Worm (Caenorhabditis elegans) whole organism, late embryonic: ENCODE results near the gene nhr-142.

Experiments
- F13H6.1 ChIP-seq: sonication (generic microtip); optimal IDR thresholded peaks from 2 replicates; lab custom pipeline; 2016; ENCODE audit warnings: missing genetic modification characterization, missing compliant biosample characterization
- K02D7.2 ChIP-seq: sonication (generic microtip); optimal IDR thresholded peaks from 2 replicates; lab custom pipeline; 2017; ENCODE audit warnings: mild to moderate bottlenecking, missing genetic modification characterization, missing compliant biosample characterization
- Y22D7AL.16 ChIP-seq: sonication (generic microtip); optimal IDR thresholded peaks from 2 replicates; lab custom pipeline; 2016; ENCODE audit warnings: missing genetic modification characterization, missing compliant biosample characterization
- ceh-19 ChIP-seq: fragments of 200-800 bp; sonication (Bioruptor generic); optimal IDR thresholded peaks from 2 replicates; lab custom pipeline; 2018; ENCODE audit warnings: mild to moderate bottlenecking, missing genetic modification characterization, missing compliant biosample characterization
- ceh-22 ChIP-seq: sonication (generic microtip); optimal IDR thresholded peaks from 2 replicates; lab custom pipeline; 2017; ENCODE audit warnings: missing biosample characterization, missing genetic modification characterization
- ceh-24 ChIP-seq: sonication (generic microtip); optimal IDR thresholded peaks from 2 replicates; lab custom pipeline; 2016; ENCODE audit warnings: mild to moderate bottlenecking, missing genetic modification characterization, missing compliant biosample characterization
- ceh-31 ChIP-seq: sonication (generic microtip); optimal IDR thresholded peaks from 2 replicates; lab custom pipeline; 2016; ENCODE audit warnings: missing genetic modification characterization, missing compliant biosample characterization
- ceh-6 ChIP-seq: fragments of 200-800 bp; sonication (Bioruptor generic); optimal IDR thresholded peaks from 2 replicates; lab custom pipeline; 2018; ENCODE audit warnings: mild to moderate bottlenecking, missing genetic modification characterization, missing compliant biosample characterization
- ceh-9 ChIP-seq: sonication (generic microtip); optimal IDR thresholded peaks from 2 replicates; lab custom pipeline; 2016; ENCODE audit warnings: mild to moderate bottlenecking, missing genetic modification characterization, inconsistent platforms, missing compliant biosample characterization
- dmd-4 ChIP-seq: sonication (generic microtip); optimal IDR thresholded peaks from 2 replicates; lab custom pipeline; 2016; ENCODE audit warnings: borderline replicate concordance, missing genetic modification characterization, missing compliant biosample characterization
- dve-1 ChIP-seq: sonication (generic microtip); optimal IDR thresholded peaks from 2 replicates; lab custom pipeline; 2017; ENCODE audit warnings: antibody characterized with exemption, mild to moderate bottlenecking, missing genetic modification characterization, missing compliant biosample characterization
- elt-4 ChIP-seq: sonication (generic microtip); optimal IDR thresholded peaks from 2 replicates; lab custom pipeline; 2016; ENCODE audit warnings: missing genetic modification characterization, missing compliant biosample characterization
- hlh-30 ChIP-seq: sonication (generic microtip); optimal IDR thresholded peaks from 2 replicates; lab custom pipeline; 2017; ENCODE audit warnings: antibody characterized with exemption, missing genetic modification characterization, missing compliant biosample characterization; ENCODE audit not compliant: insufficient read depth
- hlh-6 ChIP-seq: sonication (generic microtip); optimal IDR thresholded peaks from 2 replicates; lab custom pipeline; 2016; ENCODE audit warnings: missing genotype, missing genetic modification characterization, missing compliant biosample characterization
- nhr-232 ChIP-seq: sonication (generic microtip); optimal IDR thresholded peaks from 2 replicates; lab custom pipeline; 2016; ENCODE audit warnings: missing genetic modification characterization, missing compliant biosample characterization
- npax-4 ChIP-seq: sonication (generic microtip); optimal IDR thresholded peaks from 2 replicates; lab custom pipeline; 2016; ENCODE audit warnings: missing genetic modification characterization, missing compliant biosample characterization
- pha-2 ChIP-seq: sonication (generic microtip); optimal IDR thresholded peaks from 2 replicates; lab custom pipeline; 2017; ENCODE audit warnings: mild to moderate bottlenecking, missing genetic modification characterization, missing compliant biosample characterization
- pros-1 ChIP-seq: fragments of 150-350 bp; optimal IDR thresholded peaks from 2 replicates; lab custom pipeline; 2014; ENCODE audit warnings: missing biosample characterization, missing genetic modification reagents, missing genetic modification characterization
- rnt-1 ChIP-seq: sonication (generic microtip); optimal IDR thresholded peaks from 2 replicates; lab custom pipeline; 2016; ENCODE audit warnings: missing genetic modification characterization, missing compliant biosample characterization
- sox-2 ChIP-seq: fragments of 200-800 bp; sonication (Bioruptor generic); IDR thresholded peaks from 2 replicates; pipeline ENCODE4 v1.3.6; 2022; ENCODE audit warnings: missing genetic modification reagents, missing genetic modification characterization, missing compliant biosample characterization
- tbx-7 ChIP-seq: sonication (generic microtip); optimal IDR thresholded peaks from 2 replicates; lab custom pipeline; 2016; ENCODE audit warnings: missing genotype, missing genetic modification characterization, missing compliant biosample characterization
- unc-3 ChIP-seq, 2 experiments: fragments of 200-800 bp in 1 of 2; sonication (Bioruptor generic) in 1 of 2; sonication (generic microtip) in 1 of 2; conservative IDR thresholded peaks in 1 of 2; optimal IDR thresholded peaks in 1 of 2; 2 replicates each; pipeline versions ENCODE4 v1.3.6 to Lab custom; 2016 to 2022; ENCODE audit warnings: missing compliant biosample characterization in 2 of 2, missing genetic modification characterization in 2 of 2, missing genetic modification reagents in 1 of 2
- unc-55 ChIP-seq: sonication (generic microtip); optimal IDR thresholded peaks from 2 replicates; lab custom pipeline; 2017; ENCODE audit warnings: missing biosample characterization, missing genetic modification reagents, missing genetic modification characterization
- unc-86 ChIP-seq: sonication (generic microtip); optimal IDR thresholded peaks from 2 replicates; lab custom pipeline; 2016; ENCODE audit warnings: missing genetic modification characterization, missing compliant biosample characterization

nhr-142 gene

DNA sequence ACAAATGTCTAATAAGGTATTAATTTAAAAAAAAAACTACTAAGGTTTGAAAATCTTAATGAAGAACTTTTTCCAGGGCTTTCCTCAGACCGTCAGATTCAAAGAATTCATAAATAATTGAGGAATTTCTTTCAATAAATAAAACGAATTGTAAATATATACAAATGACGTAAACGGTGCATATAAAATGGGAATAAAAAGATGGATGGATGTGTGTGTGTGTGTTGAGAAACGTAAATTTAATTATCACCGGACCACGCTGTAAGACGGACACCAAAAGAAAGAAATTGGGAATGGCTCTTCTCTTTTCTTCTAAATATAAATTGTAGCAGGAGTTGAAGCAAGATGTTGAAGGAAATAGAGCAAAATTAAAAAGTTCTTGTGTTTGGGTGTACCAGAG is 44.1 kb downstream of the nhr-142 start:
- TF ChIP-seq ceh-9 (tag; lab: Kevin White, UChicago): no peak

DNA sequence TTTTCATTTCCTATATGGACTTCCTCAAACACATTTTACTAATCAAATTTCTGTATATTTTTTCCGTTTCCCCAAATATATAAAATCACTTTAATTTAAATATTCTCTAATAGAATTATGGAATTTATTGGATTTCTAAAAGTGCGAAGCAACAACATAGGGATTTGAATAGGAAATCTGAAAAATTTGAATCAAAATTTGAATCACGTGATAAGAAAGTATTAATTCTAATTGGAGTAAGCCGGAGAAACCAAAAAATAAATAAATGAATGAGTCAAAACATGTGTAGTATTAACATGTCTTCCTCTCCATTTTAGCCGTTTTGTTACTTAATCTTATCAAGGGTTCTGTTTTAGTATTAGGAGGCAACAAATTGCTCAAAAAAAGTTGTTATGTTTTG is 49.1 kb downstream of the nhr-142 start:
- TF ChIP-seq sox-2 (GFP tag; lab: Robert Waterston, UW) (no peak), elt-4 (tag; lab: Kevin White, UChicago) (no peak), ceh-22 (no peak), ceh-24 (no peak), unc-3 (GFP tag; conservative IDR thresholded peaks at IDR 0.05; lab: Robert Waterston, UW) (no peak), unc-3 (tag; optimal IDR thresholded peaks at IDR 0.05; lab: Kevin White, UChicago) (no peak)

DNA sequence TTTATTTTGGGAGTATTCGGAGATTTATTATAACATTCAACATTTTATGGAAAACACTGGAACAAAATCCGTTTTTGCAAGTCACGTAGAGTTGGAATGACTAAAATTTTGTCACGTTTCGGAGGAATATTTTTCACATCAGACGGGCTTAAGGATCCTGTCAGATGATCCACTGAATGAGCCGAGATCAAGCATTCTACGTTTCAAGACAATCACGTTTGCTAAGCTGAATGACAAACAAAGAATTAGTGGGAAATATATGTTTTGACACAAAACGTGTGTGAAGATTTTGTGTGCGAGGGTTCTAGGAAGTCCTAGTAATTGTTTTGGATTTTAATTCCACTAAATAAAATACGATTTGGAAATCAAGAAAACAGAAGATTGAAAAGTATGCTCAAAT is 50.9 kb downstream of the nhr-142 start:
- no peak for TF ChIP-seq ceh-6 (GFP tag; lab: Kevin White, UChicago)
- TF ChIP-seq unc-55: no peak
- TF ChIP-seq hlh-30 (tag; lab: Kevin White, UChicago): no peak
- no peak for TF ChIP-seq pha-2
- TF ChIP-seq Y22D7AL.16 (tag; lab: Kevin White, UChicago): no peak
- no peak for TF ChIP-seq K02D7.2 (tag; lab: Kevin White, UChicago)
- TF ChIP-seq dmd-4 (tag; lab: Kevin White, UChicago): no peak

DNA sequence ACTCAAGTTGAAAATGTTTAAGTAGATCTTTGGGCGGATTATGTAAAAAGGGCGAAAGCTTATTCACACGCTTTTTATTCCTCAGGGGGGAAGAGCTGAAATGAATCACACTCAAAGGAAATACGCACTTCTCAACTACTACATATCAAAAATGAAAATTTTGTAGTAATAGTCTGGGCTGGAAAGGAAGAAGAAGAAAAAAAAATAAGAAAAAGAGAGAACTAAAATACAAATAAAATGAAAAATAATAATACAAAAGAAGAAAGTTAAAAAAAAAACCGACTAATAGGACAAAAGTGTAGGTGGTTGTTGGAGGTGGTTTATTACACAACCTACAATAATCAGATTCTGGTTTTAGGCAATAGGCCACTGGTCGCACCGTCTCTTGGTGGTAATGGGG is 54.3 kb downstream of the nhr-142 start, which contains the start of gene K09H11.6:
TSS of gene K09H11.6 (minus strand) at position 101 of the 400 bp plus-strand sequence.
- TF ChIP-seq hlh-6: no peak
- no peak for TF ChIP-seq ceh-9 (tag; lab: Kevin White, UChicago)
- no peak for TF ChIP-seq ceh-31 (tag; lab: Kevin White, UChicago)
- no peak for TF ChIP-seq npax-4 (tag; lab: Kevin White, UChicago)
- TF ChIP-seq pros-1 (tag; lab: Kevin White, UChicago): no peak
- no peak for TF ChIP-seq sox-2 (GFP tag; lab: Robert Waterston, UW)
- TF ChIP-seq tbx-7 (tag; lab: Kevin White, UChicago): no peak
- TF ChIP-seq nhr-232: no peak
- TF ChIP-seq unc-86 (tag; lab: Kevin White, UChicago): no peak
- TF ChIP-seq unc-3 (GFP tag; conservative IDR thresholded peaks at IDR 0.05; lab: Robert Waterston, UW): no peak
- no peak for TF ChIP-seq unc-3 (tag; optimal IDR thresholded peaks at IDR 0.05; lab: Kevin White, UChicago)
- no peak for TF ChIP-seq dve-1
- no peak for TF ChIP-seq F13H6.1
- no peak for TF ChIP-seq dmd-4 (tag; lab: Kevin White, UChicago)
- TF ChIP-seq ceh-19 (GFP tag; lab: Kevin White, UChicago): no peak
- no peak for TF ChIP-seq rnt-1 (tag; lab: Kevin White, UChicago)
- no peak for TF ChIP-seq ceh-22
